Fruit fly (Drosophila melanogaster) whole organism: ENCODE measurements around the gene salt.

Experiments
- CG8478 ChIP-seq: fragments of >200 bp; optimal IDR thresholded peaks from 2 replicates; lab custom pipeline; 2018; ENCODE audit warnings: inconsistent platforms
- Dll ChIP-seq: fragments of >200 bp; optimal IDR thresholded peaks from 2 replicates; lab custom pipeline; 2017
- EcR ChIP-seq, 2 experiments: fragments of >200 bp; optimal IDR thresholded peaks; 2 replicates each; lab custom pipeline; 2017; ENCODE audit warnings: missing biosample characterization in 2 of 2, missing genetic modification characterization in 2 of 2, missing genetic modification reagents in 2 of 2
- pan ChIP-seq: fragments of >200 bp; optimal IDR thresholded peaks from 2 replicates; lab custom pipeline; 2017
- psq ChIP-seq: fragments of >200 bp; optimal IDR thresholded peaks from 2 replicates; lab custom pipeline; 2017
- usp ChIP-seq: fragments of >200 bp; optimal IDR thresholded peaks from 2 replicates; lab custom pipeline; 2017; ENCODE audit warnings: missing biosample characterization, missing genetic modification characterization, mixed read lengths

- TF ChIP-seq usp (GFP tag; lab: Kevin White, UChicago) (no peak), CG8478 (lab: Kevin White, UChicago) (no peak), psq (no peak), Dll (no peak), pan (lab: Kevin White, UChicago) (no peak), EcR (GFP tag; optimal IDR thresholded peaks at IDR 0.05; lab: Kevin White, UChicago) (no peak)
These were observed 10.6 kb upstream of the salt start for dm6 chr3R:31765145-31765544.
